Worm (Caenorhabditis elegans) whole organism, L4 larva: ENCODE data around the gene C14H10.3.

Source experiments
- D1046.2 ChIP-seq: fragments of 200-800 bp; sonication (Bioruptor generic); IDR thresholded peaks from 2 replicates; pipeline ENCODE4 v1.3.6; 2022; ENCODE audit warnings: missing genetic modification characterization, missing compliant biosample characterization
- F44E2.7 ChIP-seq: fragments of 200-800 bp; sonication (Bioruptor generic); IDR thresholded peaks from 2 replicates; pipeline ENCODE4 v2.1.2; 2022; ENCODE audit warnings: missing genetic modification characterization, missing compliant biosample characterization
- F49E8.2 ChIP-seq: sonication (generic microtip); optimal IDR thresholded peaks from 2 replicates; lab custom pipeline; 2016; ENCODE audit warnings: missing compliant biosample characterization, mild to moderate bottlenecking, missing genetic modification characterization, borderline replicate concordance
- R02D3.7 ChIP-seq: fragments of 150-350 bp; sonication (generic microtip); optimal IDR thresholded peaks from 3 replicates; lab custom pipeline; 2014; ENCODE audit warnings: missing biosample characterization, missing genetic modification characterization
- T20F7.1 ChIP-seq: fragments of 200-800 bp; sonication (Bioruptor generic); optimal IDR thresholded peaks from 2 replicates; lab custom pipeline; 2018; ENCODE audit warnings: mild to moderate bottlenecking, missing genetic modification characterization, missing compliant biosample characterization
- T26A8.4 ChIP-seq: fragments of 200-800 bp; sonication (Bioruptor generic); IDR thresholded peaks from 2 replicates; pipeline ENCODE4 v1.3.6; 2022; ENCODE audit warnings: missing genetic modification characterization, missing compliant biosample characterization
- Y5F2A.4 ChIP-seq: fragments of 200-800 bp; sonication (Bioruptor generic); optimal IDR thresholded peaks from 2 replicates; lab custom pipeline; 2018; ENCODE audit warnings: mild to moderate bottlenecking, missing genetic modification characterization, missing compliant biosample characterization
- Y75B8A.6 ChIP-seq: fragments of 200-800 bp; sonication (Bioruptor generic); IDR thresholded peaks from 2 replicates; pipeline ENCODE4 v1.3.6; 2022; ENCODE audit warnings: missing genetic modification reagents, missing genetic modification characterization, missing compliant biosample characterization
- aha-1 ChIP-seq: fragments of 150-350 bp; peaks from one replicate; lab custom pipeline; 2014; ENCODE audit warnings: missing biosample characterization, missing genetic modification characterization
- aly-2 ChIP-seq: sonication (generic microtip); optimal IDR thresholded peaks from 2 replicates; lab custom pipeline; 2018; ENCODE audit warnings: missing biosample characterization, missing genetic modification characterization
- ama-1 ChIP-seq: fragments of 150-350 bp; optimal IDR thresholded peaks from 2 replicates; lab custom pipeline; 2014; ENCODE audit warnings: inconsistent platforms, mixed read lengths
- arid-1 ChIP-seq: fragments of 200-800 bp; sonication (Bioruptor generic); conservative IDR thresholded peaks from 2 replicates; pipeline ENCODE4 v1.3.6; 2022; ENCODE audit warnings: missing genetic modification reagents, missing genetic modification characterization, missing compliant biosample characterization
- attf-4 ChIP-seq: sonication (generic microtip); optimal IDR thresholded peaks from 3 replicates; lab custom pipeline; 2017; ENCODE audit warnings: missing biosample characterization, missing genetic modification characterization
- ceh-20 ChIP-seq: fragments of 200-800 bp; sonication (Bioruptor generic); IDR thresholded peaks from 2 replicates; pipeline ENCODE4 v1.3.6; 2022; ENCODE audit warnings: missing genetic modification reagents, missing genetic modification characterization, missing compliant biosample characterization
- ceh-28 ChIP-seq: fragments of 150-350 bp; optimal IDR thresholded peaks from 2 replicates; lab custom pipeline; 2014; ENCODE audit warnings: missing biosample characterization, missing genetic modification reagents, missing genetic modification characterization
- ceh-32 ChIP-seq: sonication (generic microtip); optimal IDR thresholded peaks from 2 replicates; lab custom pipeline; 2016; ENCODE audit warnings: mild to moderate bottlenecking, missing genetic modification characterization, missing compliant biosample characterization; ENCODE audit not compliant: poor library complexity
- ceh-44 ChIP-seq: fragments of 200-800 bp; sonication (Bioruptor generic); IDR thresholded peaks from 2 replicates; pipeline ENCODE4 v1.3.6; 2022; ENCODE audit warnings: missing genetic modification reagents, missing genetic modification characterization, missing compliant biosample characterization
- ceh-62 ChIP-seq: sonication (generic microtip); optimal IDR thresholded peaks from 2 replicates; lab custom pipeline; 2017; ENCODE audit warnings: missing biosample characterization, missing genetic modification characterization
- ces-1 ChIP-seq: fragments of 150-350 bp; sonication (generic microtip); optimal IDR thresholded peaks from 4 replicates; lab custom pipeline; 2014; ENCODE audit warnings: missing biosample characterization, missing genetic modification reagents, missing genetic modification characterization
- ctbp-1 ChIP-seq: fragments of 200-800 bp; sonication (Bioruptor generic); IDR thresholded peaks from 2 replicates; pipeline ENCODE4 v1.3.6; 2022; ENCODE audit warnings: missing genetic modification reagents, missing genetic modification characterization, missing compliant biosample characterization
- daf-12 ChIP-seq: fragments of 150-350 bp; optimal IDR thresholded peaks from 2 replicates; lab custom pipeline; 2014; ENCODE audit warnings: missing biosample characterization, missing genetic modification reagents, missing genetic modification characterization
- daf-8 ChIP-seq: fragments of 200-800 bp; sonication (Bioruptor generic); IDR thresholded peaks from 2 replicates; pipeline ENCODE4 v1.3.6; 2022; ENCODE audit warnings: missing genetic modification characterization, missing compliant biosample characterization
- dmd-9 ChIP-seq: fragments of 200-800 bp; sonication (Bioruptor generic); IDR thresholded peaks from 2 replicates; pipeline ENCODE4 v1.3.6; 2022; ENCODE audit warnings: missing genetic modification reagents, missing genetic modification characterization, missing compliant biosample characterization
- egl-27 ChIP-seq: sonication (generic microtip); optimal IDR thresholded peaks from 3 replicates; lab custom pipeline; 2017; ENCODE audit warnings: missing biosample characterization, missing genetic modification reagents, missing genetic modification characterization
- fos-1 ChIP-seq: fragments of 150-350 bp; optimal IDR thresholded peaks from 2 replicates; lab custom pipeline; 2014; ENCODE audit warnings: missing biosample characterization, missing genetic modification characterization
- hlh-11 ChIP-seq: fragments of 200-800 bp; sonication (Bioruptor generic); optimal IDR thresholded peaks from 2 replicates; lab custom pipeline; 2018; ENCODE audit warnings: mild to moderate bottlenecking, missing genetic modification characterization, missing compliant biosample characterization
- lin-1 ChIP-seq: fragments of 200-800 bp; sonication (Bioruptor generic); IDR thresholded peaks from 2 replicates; pipeline ENCODE4 v1.3.6; 2022; ENCODE audit warnings: missing genetic modification reagents, missing genetic modification characterization, missing compliant biosample characterization
- lin-15B ChIP-seq: fragments of 150-350 bp; sonication (generic microtip); optimal IDR thresholded peaks from 3 replicates; lab custom pipeline; 2014; ENCODE audit warnings: missing biosample characterization, missing genetic modification characterization
- lin-29 ChIP-seq: fragments of 200-800 bp; sonication (Bioruptor generic); IDR thresholded peaks from 2 replicates; pipeline ENCODE4 v1.3.6; 2022; ENCODE audit warnings: missing genetic modification reagents, missing genetic modification characterization, missing compliant biosample characterization
- lin-38 ChIP-seq: fragments of 200-800 bp; sonication (Bioruptor generic); IDR thresholded peaks from 2 replicates; pipeline ENCODE4 v1.3.6; 2022; ENCODE audit warnings: missing genetic modification reagents, missing genetic modification characterization, missing compliant biosample characterization
- lin-39 ChIP-seq: fragments of 150-350 bp; optimal IDR thresholded peaks from 2 replicates; lab custom pipeline; 2014; ENCODE audit warnings: missing biosample characterization, missing genetic modification reagents, missing genetic modification characterization
- mep-1 ChIP-seq: fragments of 150-350 bp; sonication (generic microtip); optimal IDR thresholded peaks from 3 replicates; lab custom pipeline; 2014; ENCODE audit warnings: missing biosample characterization, missing genetic modification characterization
- nhr-11 ChIP-seq: fragments of 150-350 bp; optimal IDR thresholded peaks from 2 replicates; lab custom pipeline; 2014; ENCODE audit warnings: missing biosample characterization, missing genetic modification characterization
- nhr-25 ChIP-seq: sonication (generic microtip); optimal IDR thresholded peaks from 2 replicates; lab custom pipeline; 2017; ENCODE audit warnings: missing genetic modification characterization, mild to moderate bottlenecking, missing compliant biosample characterization, antibody characterized with exemption, moderate library complexity, borderline replicate concordance; ENCODE audit not compliant: insufficient read depth
- nhr-28 ChIP-seq: fragments of 150-350 bp; optimal IDR thresholded peaks from 2 replicates; lab custom pipeline; 2014; ENCODE audit warnings: missing biosample characterization, missing genetic modification characterization
- nhr-48 ChIP-seq: sonication (generic microtip); optimal IDR thresholded peaks from 2 replicates; lab custom pipeline; 2016; ENCODE audit warnings: mild to moderate bottlenecking, missing genetic modification characterization, missing compliant biosample characterization
- pha-4 ChIP-seq, 2 experiments: fragments of 150-350 bp in 1 of 2; fragments of 200-800 bp in 1 of 2; sonication (Bioruptor generic) in 1 of 2; IDR thresholded peaks in 1 of 2; optimal IDR thresholded peaks in 1 of 2; 2 replicates each; pipeline versions ENCODE4 v1.3.6 to Lab custom; 2014 to 2022; ENCODE audit warnings: missing genetic modification characterization in 2 of 2, missing genetic modification reagents in 2 of 2, missing biosample characterization in 1 of 2, missing compliant biosample characterization in 1 of 2
- saeg-2 ChIP-seq: fragments of 200-800 bp; sonication (Bioruptor generic); IDR thresholded peaks from 2 replicates; pipeline ENCODE4 v1.3.6; 2022; ENCODE audit warnings: missing genetic modification reagents, missing genetic modification characterization, missing compliant biosample characterization
- skn-1 ChIP-seq: fragments of 150-350 bp; optimal IDR thresholded peaks from 2 replicates; lab custom pipeline; 2014; ENCODE audit warnings: missing biosample characterization, missing genetic modification characterization
- snpc-1.2 ChIP-seq: fragments of 200-800 bp; sonication (Bioruptor generic); IDR thresholded peaks from 2 replicates; pipeline ENCODE4 v1.3.6; 2022; ENCODE audit warnings: missing genetic modification reagents, missing genetic modification characterization, missing compliant biosample characterization
- unc-130 ChIP-seq: sonication (generic microtip); optimal IDR thresholded peaks from 2 replicates; lab custom pipeline; 2016; ENCODE audit warnings: missing genetic modification reagents, missing genetic modification characterization, missing compliant biosample characterization
- zip-11 ChIP-seq: fragments of 200-800 bp; sonication (Bioruptor generic); IDR thresholded peaks from 2 replicates; pipeline ENCODE4 v1.3.6; 2022; ENCODE audit warnings: missing genetic modification characterization, missing compliant biosample characterization
- ztf-7 ChIP-seq: fragments of 150-350 bp; optimal IDR thresholded peaks from 2 replicates; lab custom pipeline; 2014; ENCODE audit warnings: missing biosample characterization, missing genetic modification characterization

C14H10.3 gene

ce11 chrX:10194327-10195096, 33.4 kb downstream of the C14H10.3 start, which contains the start of gene myrf-2 (continued):
- TF ChIP-seq snpc-1.2 (GFP tag; lab: Robert Waterston, UW) (no peak), D1046.2 (GFP tag; lab: Robert Waterston, UW) (no peak)

ce11 chrX:10189805-10190204, 38.1 kb downstream of the C14H10.3 start:
- TF ChIP-seq aha-1 (tag; lab: Kevin White, UChicago) (peak; percentile 91), R02D3.7 (tag; lab: Kevin White, UChicago) (no peak), nhr-25 (tag; lab: Kevin White, UChicago) (peak; percentile 5), nhr-28 (peak; percentile 31), zip-11 (no peak)

ce11 chrX:10189244-10189643, 38.7 kb downstream of the C14H10.3 start:
- no peak for TF ChIP-seq ceh-44
- TF ChIP-seq, all 104 proteins: peak for 0

ce11 chrX:10188493-10188895, 39.4 kb downstream of the C14H10.3 start:
- peak; percentile 57; the same call in 1 of the 2 replicates for TF ChIP-seq ceh-20 (GFP tag; lab: Robert Waterston, UW)
- peak; percentile 40; the same call in 1 of the 2 replicates for TF ChIP-seq lin-38 (GFP tag; lab: Robert Waterston, UW)
- peak; percentile 74 for TF ChIP-seq ctbp-1 (GFP tag; lab: Robert Waterston, UW)
- peak; percentile 94 for TF ChIP-seq mep-1 (tag; lab: Kevin White, UChicago)
- no peak for TF ChIP-seq lin-29 (GFP tag; lab: Robert Waterston, UW)
- TF ChIP-seq Y75B8A.6 (GFP tag; lab: Robert Waterston, UW), result no peak
- TF ChIP-seq hlh-11 (tag; lab: Kevin White, UChicago), result peak; percentile 91
- TF ChIP-seq skn-1 (tag; lab: Kevin White, UChicago), result no peak
- TF ChIP-seq nhr-11, result peak; percentile 86
- TF ChIP-seq saeg-2, result no peak
- TF ChIP-seq arid-1, result 0 out of 2 replicates have a peak, but pooled peaks have one; percentile 6
- TF ChIP-seq ceh-32, result no peak
- no peak for TF ChIP-seq dmd-9 (GFP tag; lab: Robert Waterston, UW)
- no peak for TF ChIP-seq Y5F2A.4 (GFP tag; lab: Kevin White, UChicago)
- no peak for TF ChIP-seq attf-4 (tag; lab: Kevin White, UChicago)
- TF ChIP-seq nhr-25 (tag; lab: Kevin White, UChicago), result peak; percentile 75
- TF ChIP-seq F44E2.7, result no peak
- no peak for TF ChIP-seq ceh-28 (tag; lab: Kevin White, UChicago)
- peak; percentile 63 for TF ChIP-seq T26A8.4 (GFP tag; lab: Robert Waterston, UW)
- no peak for TF ChIP-seq D1046.2 (GFP tag; lab: Robert Waterston, UW)
- TF ChIP-seq unc-130 (GFP tag; lab: Kevin White, UChicago), result no peak
- peak; percentile 53 for TF ChIP-seq nhr-48 (tag; lab: Kevin White, UChicago)
- TF ChIP-seq zip-11, result no peak
- TF ChIP-seq ceh-44, result peak; percentile 72; the same call in 1 of the 2 replicates
- peak; percentile 60 for TF ChIP-seq T20F7.1 (GFP tag; lab: Kevin White, UChicago)
- TF ChIP-seq daf-12 (tag; lab: Kevin White, UChicago), result no peak
- TF ChIP-seq ztf-7 (tag; lab: Kevin White, UChicago), result no peak
- peak; percentile 35; the same call in 1 of the 2 replicates for TF ChIP-seq lin-1 (GFP tag; lab: Robert Waterston, UW)
- no peak for TF ChIP-seq daf-8
- peak; percentile 85 for TF ChIP-seq nhr-28
- TF ChIP-seq pha-4 (GFP tag; IDR thresholded peaks at IDR 0.05; lab: Robert Waterston, UW), result peak; percentile 40; the same call in 1 of the 2 replicates
- TF ChIP-seq pha-4 (tag; optimal IDR thresholded peaks at IDR 0.05; lab: Kevin White, UChicago), result no peak
- TF ChIP-seq ceh-62 (tag; lab: Kevin White, UChicago), result no peak
- TF ChIP-seq lin-15B (tag; lab: Kevin White, UChicago), result no peak
- TF ChIP-seq ama-1 (lab: Kevin White, UChicago), result peak; percentile 14
- TF ChIP-seq fos-1 (tag; lab: Kevin White, UChicago), result no peak
- no peak for TF ChIP-seq snpc-1.2 (GFP tag; lab: Robert Waterston, UW)
- no peak for TF ChIP-seq lin-39 (tag; lab: Kevin White, UChicago)
- no peak for TF ChIP-seq F49E8.2 (tag; lab: Kevin White, UChicago)
- no peak for TF ChIP-seq aly-2 (tag; lab: Kevin White, UChicago)
- TF ChIP-seq ces-1 (GFP tag; lab: Kevin White, UChicago), result no peak
- TF ChIP-seq egl-27 (tag; lab: Kevin White, UChicago), result no peak
